Fruit fly (Drosophila melanogaster): ENCODE results near the gene emei.

emei gene

dm6 chr3L:11120419-11120958 lies 11.0 kb downstream of the emei start, which contains the start of the genes FoxK and mRpL2 (continued):
- TF ChIP-seq Awh (GFP tag; IDR thresholded peaks at IDR 0.05) (no peak), dm (GFP tag; optimal IDR thresholded peaks at IDR 0.05) (peak; percentile 90), ewg (GFP tag; optimal IDR thresholded peaks at IDR 0.05) (peak; percentile 89), CHES-1-like (GFP tag; optimal IDR thresholded peaks at IDR 0.05) (peak; percentile 40), sob (GFP tag; IDR thresholded peaks at IDR 0.05) (no peak), nerfin-2 (GFP tag; IDR thresholded peaks at IDR 0.05; ENCODE audit: partially characterized antibody) (no peak), CG10321 (GFP tag; IDR thresholded peaks at IDR 0.05) (no peak), pum (GFP tag; optimal IDR thresholded peaks at IDR 0.05) (no peak), YL-1 (GFP tag; optimal IDR thresholded peaks at IDR 0.05) (peak; percentile 72), CG1233 (GFP tag; optimal IDR thresholded peaks at IDR 0.05) (no peak), CG3163 (GFP tag; optimal IDR thresholded peaks at IDR 0.05) (no peak), CkIIα-i1 (GFP tag; IDR thresholded peaks at IDR 0.05) (no peak), CG11695 (GFP tag; IDR thresholded peaks at IDR 0.05) (0 out of 3 replicates have a peak, but pooled peaks have one; percentile 21), zf30C (GFP tag; optimal IDR thresholded peaks at IDR 0.05) (peak; percentile 30), Lim3 (GFP tag; IDR thresholded peaks at IDR 0.05) (no peak), CG31365 (tag; optimal IDR thresholded peaks at IDR 0.05) (no peak), tgo (GFP tag; IDR thresholded peaks at IDR 0.05) (no peak), al (GFP tag; IDR thresholded peaks at IDR 0.05) (no peak), Ets65A (GFP tag) (no peak), CG13287 (GFP tag; IDR thresholded peaks at IDR 0.05; ENCODE audit: partially characterized antibody) (peak; percentile 57; the same call in 1 of the 2 replicates), Hr78 (GFP tag; optimal IDR thresholded peaks at IDR 0.05) (no peak), Atf-2 (GFP tag; optimal IDR thresholded peaks at IDR 0.05) (no peak), nerfin-1 (tag; optimal IDR thresholded peaks at IDR 0.05) (no peak), CG12104 (GFP tag; optimal IDR thresholded peaks at IDR 0.05) (no peak), CG14710 (tag; optimal IDR thresholded peaks at IDR 0.05) (peak; percentile 39), Bteb2 (GFP tag; optimal IDR thresholded peaks at IDR 0.05) (no peak), Kr (GFP tag; optimal IDR thresholded peaks at IDR 0.05) (no peak), CG12769 (tag; optimal IDR thresholded peaks at IDR 0.05) (peak; percentile 10), inv (GFP tag; IDR thresholded peaks at IDR 0.05; ENCODE audit: partially characterized antibody) (peak; percentile 34; the same call in 1 of the 2 replicates), CG15269 (tag; optimal IDR thresholded peaks at IDR 0.05) (no peak), pb (GFP tag; optimal IDR thresholded peaks at IDR 0.05) (no peak), gro (GFP tag; optimal IDR thresholded peaks at IDR 0.05) (peak; percentile 18), CG15514 (GFP tag; optimal IDR thresholded peaks at IDR 0.05) (peak; percentile 69), CG8765 (GFP tag; IDR thresholded peaks at IDR 0.05) (no peak), Hsf (GFP tag; optimal IDR thresholded peaks at IDR 0.05) (no peak), esg (GFP tag; conservative IDR thresholded peaks at IDR 0.05) (no peak), Med (GFP tag) (peak; percentile 80), bsh (GFP tag; optimal IDR thresholded peaks at IDR 0.05) (peak in 1 of 2 experiments; percentile 94), zen (tag; optimal IDR thresholded peaks at IDR 0.05) (no peak), crp (GFP tag; optimal IDR thresholded peaks at IDR 0.05) (peak; percentile 70 to 97), CG2129 (GFP tag; IDR thresholded peaks at IDR 0.05; ENCODE audit: partially characterized antibody) (no peak), CG32767 (GFP tag; IDR thresholded peaks at IDR 0.05) (peak; percentile 82), disco-r (GFP tag; optimal IDR thresholded peaks at IDR 0.05) (no peak), HHEX (GFP tag; optimal IDR thresholded peaks at IDR 0.05) (no peak), Doc3 (GFP tag; IDR thresholded peaks at IDR 0.05; ENCODE audit: partially characterized antibody) (no peak), CG1603 (tag; optimal IDR thresholded peaks at IDR 0.05) (peak; percentile 71), CG12155 (GFP tag; optimal IDR thresholded peaks at IDR 0.05) (no peak), sna (GFP tag; IDR thresholded peaks at IDR 0.05; ENCODE audit: partially characterized antibody) (no peak), CG17568 (GFP tag; optimal IDR thresholded peaks at IDR 0.05) (no peak), CG4282 (GFP tag; optimal IDR thresholded peaks at IDR 0.05) (peak; percentile 39)
